In the genomic region with DNA sequence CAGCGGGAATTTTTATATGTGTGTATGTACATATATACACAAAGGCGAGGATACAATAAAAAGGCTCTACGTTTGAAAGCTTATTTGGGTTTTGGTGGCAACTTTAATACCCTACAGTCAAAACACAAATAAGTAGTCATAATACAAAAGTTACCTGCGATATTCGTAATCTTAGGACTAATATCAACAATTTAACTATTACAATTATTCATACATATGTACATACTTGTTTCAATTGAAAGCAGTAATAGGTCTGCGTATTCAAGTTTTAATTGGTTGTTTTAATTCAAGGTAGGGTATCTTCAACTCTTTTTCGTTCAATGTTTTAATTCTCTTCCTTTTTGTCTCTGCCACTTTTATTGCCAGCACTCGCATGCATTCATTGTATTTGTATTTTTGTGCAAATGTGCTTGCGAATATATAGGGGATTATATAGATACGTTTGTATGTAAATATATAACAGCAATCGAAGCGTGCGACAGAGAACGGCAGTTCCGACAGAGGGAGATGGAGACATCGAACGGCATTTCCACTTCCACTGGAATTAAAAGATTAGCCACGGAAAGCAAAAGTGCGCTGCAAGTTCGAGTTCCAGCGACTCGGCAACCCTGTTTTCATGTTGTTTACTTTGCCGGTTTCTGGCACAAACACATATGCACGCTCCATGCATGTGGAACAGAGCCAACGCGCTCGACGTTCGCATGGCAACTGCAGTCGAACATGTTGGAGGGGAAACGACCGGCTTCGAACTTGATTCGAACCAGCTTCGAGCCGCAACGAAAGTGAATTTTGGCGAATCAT, we compare ENCODE assay signal across 1 fruit fly cellular context.
TF ChIP-seq lines count a peak whose summit lies in the region.

No protein-coding gene starts in this region.

TF ChIP-seq in whole organism, embryonic, 481 proteins besides CTCF, POLR2A, EP300 and RAD21 (continued from another document and continues in another):
- peak; percentile 67 for TF ChIP-seq Jarid2 (GFP tag; optimal IDR thresholded peaks at IDR 0.05; lab: Kevin White, UChicago)
- no peak for TF ChIP-seq C15 (GFP tag; IDR thresholded peaks at IDR 0.05; lab: Robert Waterston, UW)
- TF ChIP-seq Trl (optimal IDR thresholded peaks at IDR 0.05; lab: Kevin White, UChicago): no peak
- TF ChIP-seq Trl (GFP tag; optimal IDR thresholded peaks at IDR 0.05; lab: Kevin White, UChicago): peak; percentile 8
- TF ChIP-seq MBD-R2 (GFP tag; IDR thresholded peaks at IDR 0.05; lab: Robert Waterston, UW): peak; percentile 17; the same call in 1 of the 2 replicates
- no peak for TF ChIP-seq TFAM (GFP tag; optimal IDR thresholded peaks at IDR 0.05; lab: Kevin White, UChicago)
- peak; percentile 37 for TF ChIP-seq Nf-YB (GFP tag; optimal IDR thresholded peaks at IDR 0.05; lab: Kevin White, UChicago)
- peak; percentile 2 for TF ChIP-seq CG2116 (GFP tag; optimal IDR thresholded peaks at IDR 0.05; lab: Kevin White, UChicago)
- TF ChIP-seq Rfx (GFP tag; IDR thresholded peaks at IDR 0.05; lab: Robert Waterston, UW): peak; percentile 65
- peak; percentile 73 for TF ChIP-seq Drgx (GFP tag; IDR thresholded peaks at IDR 0.05; lab: Robert Waterston, UW)
- TF ChIP-seq Oaz (GFP tag; IDR thresholded peaks at IDR 0.05; lab: Robert Waterston, UW): no peak
- TF ChIP-seq bbx (GFP tag; IDR thresholded peaks at IDR 0.05; lab: Robert Waterston, UW; ENCODE audit: partially characterized antibody): 0 out of 2 replicates have a peak, but pooled peaks have one; percentile 19
- TF ChIP-seq Bgb (GFP tag; IDR thresholded peaks at IDR 0.05; lab: Robert Waterston, UW; ENCODE audit: partially characterized antibody): no peak
- TF ChIP-seq fru (optimal IDR thresholded peaks at IDR 0.05; lab: Kevin White, UChicago): no peak
- no peak for TF ChIP-seq CG4282 (GFP tag; optimal IDR thresholded peaks at IDR 0.05; lab: Kevin White, UChicago)
- no peak for TF ChIP-seq bigmax (GFP tag; optimal IDR thresholded peaks at IDR 0.05; lab: Kevin White, UChicago)
- TF ChIP-seq CG6254 (GFP tag; optimal IDR thresholded peaks at IDR 0.05; lab: Kevin White, UChicago): peak; percentile 61
- TF ChIP-seq CG3995 (GFP tag; optimal IDR thresholded peaks at IDR 0.05; lab: Kevin White, UChicago): no peak
- no peak for TF ChIP-seq zfh2 (GFP tag; optimal IDR thresholded peaks at IDR 0.05; lab: Kevin White, UChicago)
- TF ChIP-seq slbo (GFP tag; IDR thresholded peaks at IDR 0.05; lab: Robert Waterston, UW): peak; percentile 57
- no peak for TF ChIP-seq insv (GFP tag; optimal IDR thresholded peaks at IDR 0.05; lab: Kevin White, UChicago)
- no peak for TF ChIP-seq CG32767 (GFP tag; IDR thresholded peaks at IDR 0.05; lab: Robert Waterston, UW)
- no peak for TF ChIP-seq CG8281 (tag; optimal IDR thresholded peaks at IDR 0.05; lab: Kevin White, UChicago)
- TF ChIP-seq Atf3 (GFP tag; optimal IDR thresholded peaks at IDR 0.05; lab: Kevin White, UChicago): no peak
- no peak for TF ChIP-seq Hmx (GFP tag; optimal IDR thresholded peaks at IDR 0.05; lab: Kevin White, UChicago)
- TF ChIP-seq CG10462 (GFP tag; optimal IDR thresholded peaks at IDR 0.05; lab: Kevin White, UChicago): peak; percentile 13
- TF ChIP-seq CG8765 (GFP tag; IDR thresholded peaks at IDR 0.05; lab: Robert Waterston, UW): no peak
- TF ChIP-seq scrt (GFP tag; optimal IDR thresholded peaks at IDR 0.05; lab: Kevin White, UChicago): no peak
- TF ChIP-seq lmd (GFP tag; IDR thresholded peaks at IDR 0.05; lab: Robert Waterston, UW): no peak
- TF ChIP-seq HLH3B (GFP tag; IDR thresholded peaks at IDR 0.05; lab: Robert Waterston, UW): peak; percentile 26; the same call in 1 of the 2 replicates
- no peak for TF ChIP-seq CG6654 (GFP tag; optimal IDR thresholded peaks at IDR 0.05; lab: Kevin White, UChicago)
- TF ChIP-seq CG30020 (tag; optimal IDR thresholded peaks at IDR 0.05; lab: Kevin White, UChicago): no peak
- TF ChIP-seq zfh1 (GFP tag; IDR thresholded peaks at IDR 0.05; lab: Robert Waterston, UW): peak; percentile 71; the same call in 2 of the 3 replicates
- TF ChIP-seq Stat92E (GFP tag; optimal IDR thresholded peaks at IDR 0.05; lab: Kevin White, UChicago): no peak
- no peak for TF ChIP-seq tx (GFP tag; optimal IDR thresholded peaks at IDR 0.05; lab: Kevin White, UChicago)
- peak; percentile 38 for TF ChIP-seq CG3847 (GFP tag; IDR thresholded peaks at IDR 0.05; lab: Robert Waterston, UW)
- no peak; the same call in 1 of the 2 replicates for TF ChIP-seq NFAT (GFP tag; IDR thresholded peaks at IDR 0.05; lab: Robert Waterston, UW)
- peak; percentile 37; the same call in 1 of the 2 replicates for TF ChIP-seq dati (GFP tag; IDR thresholded peaks at IDR 0.05; lab: Robert Waterston, UW)
- TF ChIP-seq CG30403 (GFP tag; optimal IDR thresholded peaks at IDR 0.05; lab: Kevin White, UChicago): peak; percentile 56
- peak; percentile 24 for TF ChIP-seq CG15514 (GFP tag; optimal IDR thresholded peaks at IDR 0.05; lab: Kevin White, UChicago)
- peak; percentile 39 for TF ChIP-seq grau (tag; optimal IDR thresholded peaks at IDR 0.05; lab: Kevin White, UChicago)
- peak; percentile 16 for TF ChIP-seq Fer3 (tag; optimal IDR thresholded peaks at IDR 0.05; lab: Kevin White, UChicago)
- no peak for TF ChIP-seq CG10543 (GFP tag; optimal IDR thresholded peaks at IDR 0.05; lab: Kevin White, UChicago)
- no peak for TF ChIP-seq CG43689 (GFP tag; IDR thresholded peaks at IDR 0.05; lab: Robert Waterston, UW)
- TF ChIP-seq ab (GFP tag; optimal IDR thresholded peaks at IDR 0.05; lab: Kevin White, UChicago): no peak
- TF ChIP-seq CG3838 (GFP tag; optimal IDR thresholded peaks at IDR 0.05; lab: Kevin White, UChicago): no peak
- TF ChIP-seq nerfin-1 (tag; optimal IDR thresholded peaks at IDR 0.05; lab: Kevin White, UChicago): peak; percentile 41
- 0 out of 2 replicates have a peak, but pooled peaks have one; percentile 8 for TF ChIP-seq CG42726 (GFP tag; IDR thresholded peaks at IDR 0.05; lab: Robert Waterston, UW; ENCODE audit: partially characterized antibody)
- peak; percentile 69 for TF ChIP-seq ken (GFP tag; IDR thresholded peaks at IDR 0.05; lab: Robert Waterston, UW)
- TF ChIP-seq org-1 (GFP tag; optimal IDR thresholded peaks at IDR 0.05; lab: Kevin White, UChicago): no peak
- TF ChIP-seq CG12155 (GFP tag; optimal IDR thresholded peaks at IDR 0.05; lab: Kevin White, UChicago): peak; percentile 5
- no peak for TF ChIP-seq Scr (GFP tag; IDR thresholded peaks at IDR 0.05; lab: Robert Waterston, UW; ENCODE audit: partially characterized antibody)
- peak; percentile 53 for TF ChIP-seq PHDP (tag; optimal IDR thresholded peaks at IDR 0.05; lab: Kevin White, UChicago)
- TF ChIP-seq Hr78 (GFP tag; optimal IDR thresholded peaks at IDR 0.05; lab: Kevin White, UChicago): no peak
- TF ChIP-seq CG10366 (GFP tag; IDR thresholded peaks at IDR 0.05; lab: Robert Waterston, UW): peak; percentile 58
- no peak for TF ChIP-seq cato (GFP tag; optimal IDR thresholded peaks at IDR 0.05; lab: Kevin White, UChicago; ENCODE audit: borderline replicate concordance)
- TF ChIP-seq croc (GFP tag; conservative IDR thresholded peaks at IDR 0.05; lab: Robert Waterston, UW): peak; percentile 25; the same call in 2 of the 3 replicates
- TF ChIP-seq CG9437 (GFP tag; optimal IDR thresholded peaks at IDR 0.05; lab: Kevin White, UChicago): peak; percentile 27
- TF ChIP-seq otp (GFP tag; IDR thresholded peaks at IDR 0.05; lab: Robert Waterston, UW): peak; percentile 17; the same call in 1 of the 3 replicates
- peak; percentile 30; the same call in 1 of the 2 replicates for TF ChIP-seq CG32532 (GFP tag; IDR thresholded peaks at IDR 0.05; lab: Robert Waterston, UW)
- peak; percentile 11 for TF ChIP-seq pros (GFP tag; optimal IDR thresholded peaks at IDR 0.05; lab: Kevin White, UChicago)
- TF ChIP-seq CG34422 (GFP tag; IDR thresholded peaks at IDR 0.05; lab: Robert Waterston, UW): peak; percentile 71; the same call in 2 of the 3 replicates
- peak; percentile 14 for TF ChIP-seq trem (tag; optimal IDR thresholded peaks at IDR 0.05; lab: Kevin White, UChicago)
- no peak for TF ChIP-seq pfk (GFP tag; optimal IDR thresholded peaks at IDR 0.05; lab: Kevin White, UChicago)
- TF ChIP-seq chn (GFP tag; optimal IDR thresholded peaks at IDR 0.05; lab: Kevin White, UChicago): peak; percentile 30
- no peak for TF ChIP-seq nerfin-2 (GFP tag; IDR thresholded peaks at IDR 0.05; lab: Robert Waterston, UW; ENCODE audit: partially characterized antibody)
- TF ChIP-seq H2.0 (GFP tag; IDR thresholded peaks at IDR 0.05; lab: Robert Waterston, UW): peak; percentile 43; the same call in 1 of the 2 replicates
- TF ChIP-seq ham (GFP tag; IDR thresholded peaks at IDR 0.05; lab: Robert Waterston, UW): no peak
- no peak for TF ChIP-seq jigr1 (GFP tag; IDR thresholded peaks at IDR 0.05; lab: Robert Waterston, UW)
- TF ChIP-seq sima (GFP tag; optimal IDR thresholded peaks at IDR 0.05; lab: Kevin White, UChicago): no peak
- TF ChIP-seq MTF-1 (GFP tag; optimal IDR thresholded peaks at IDR 0.05; lab: Kevin White, UChicago; ENCODE audit: borderline replicate concordance): peak; percentile 35
- peak; percentile 42 for TF ChIP-seq CG8290 (GFP tag; optimal IDR thresholded peaks at IDR 0.05; lab: Kevin White, UChicago)
- peak in 1 of 2 experiments; percentile 76 for TF ChIP-seq CG8290 (tag; optimal IDR thresholded peaks at IDR 0.05; lab: Kevin White, UChicago)
- TF ChIP-seq Dbx (GFP tag; IDR thresholded peaks at IDR 0.05; lab: Robert Waterston, UW): no peak
- peak; percentile 33 for TF ChIP-seq Nf-YC (tag; optimal IDR thresholded peaks at IDR 0.05; lab: Kevin White, UChicago)
- TF ChIP-seq Fer1 (GFP tag; optimal IDR thresholded peaks at IDR 0.05; lab: Kevin White, UChicago): peak; percentile 30
- peak; percentile 48 for TF ChIP-seq CG2120 (GFP tag; optimal IDR thresholded peaks at IDR 0.05; lab: Kevin White, UChicago)
- TF ChIP-seq CG10209 (GFP tag; optimal IDR thresholded peaks at IDR 0.05; lab: Kevin White, UChicago): no peak
- TF ChIP-seq CG3281 (GFP tag; optimal IDR thresholded peaks at IDR 0.05; lab: Kevin White, UChicago): peak; percentile 27
- no peak for TF ChIP-seq jumu (GFP tag; optimal IDR thresholded peaks at IDR 0.05; lab: Kevin White, UChicago)
- peak; percentile 36 for TF ChIP-seq phol (tag; optimal IDR thresholded peaks at IDR 0.05; lab: Kevin White, UChicago)
- TF ChIP-seq kay (GFP tag; optimal IDR thresholded peaks at IDR 0.05; lab: Kevin White, UChicago): no peak
- peak; percentile 54 for TF ChIP-seq lilli (GFP tag; optimal IDR thresholded peaks at IDR 0.05; lab: Kevin White, UChicago)
- peak; percentile 44 for TF ChIP-seq CG2875 (GFP tag; optimal IDR thresholded peaks at IDR 0.05; lab: Kevin White, UChicago)
- TF ChIP-seq Hmr (GFP tag; optimal IDR thresholded peaks at IDR 0.05; lab: Kevin White, UChicago): no peak
- TF ChIP-seq BEAF-32 (GFP tag; optimal IDR thresholded peaks at IDR 0.05; lab: Kevin White, UChicago): no peak
- TF ChIP-seq mld (GFP tag; IDR thresholded peaks at IDR 0.05; lab: Robert Waterston, UW; ENCODE audit: partially characterized antibody): 0 out of 3 replicates have a peak, but pooled peaks have one; percentile 36
- TF ChIP-seq sna (GFP tag; IDR thresholded peaks at IDR 0.05; lab: Robert Waterston, UW; ENCODE audit: partially characterized antibody): peak; percentile 56
- TF ChIP-seq Dip2 (GFP tag; IDR thresholded peaks at IDR 0.05; lab: Robert Waterston, UW): no peak
- peak; percentile 15 for TF ChIP-seq kah (GFP tag; optimal IDR thresholded peaks at IDR 0.05; lab: Kevin White, UChicago)
- no peak for TF ChIP-seq peb (GFP tag; IDR thresholded peaks at IDR 0.05; lab: Robert Waterston, UW)
- TF ChIP-seq sim (GFP tag; IDR thresholded peaks at IDR 0.05; lab: Robert Waterston, UW): 0 out of 2 replicates have a peak, but pooled peaks have one; percentile 31
- no peak for TF ChIP-seq abd-A (tag; optimal IDR thresholded peaks at IDR 0.05; lab: Kevin White, UChicago)
- TF ChIP-seq p53 (GFP tag; optimal IDR thresholded peaks at IDR 0.05; lab: Kevin White, UChicago): no peak
- TF ChIP-seq gcm (GFP tag; optimal IDR thresholded peaks at IDR 0.05; lab: Kevin White, UChicago): peak; percentile 57
- TF ChIP-seq CG7271 (tag; optimal IDR thresholded peaks at IDR 0.05; lab: Kevin White, UChicago): no peak
- no peak for TF ChIP-seq CG15073 (GFP tag; optimal IDR thresholded peaks at IDR 0.05; lab: Kevin White, UChicago)
- peak; percentile 52 for TF ChIP-seq CG12236 (GFP tag; optimal IDR thresholded peaks at IDR 0.05; lab: Kevin White, UChicago)
- TF ChIP-seq hb (GFP tag; IDR thresholded peaks at IDR 0.05; lab: Robert Waterston, UW; ENCODE audit: partially characterized antibody): no peak
- TF ChIP-seq corto (GFP tag; optimal IDR thresholded peaks at IDR 0.05; lab: Kevin White, UChicago): peak; percentile 37
- TF ChIP-seq CG6791 (GFP tag; IDR thresholded peaks at IDR 0.05; lab: Robert Waterston, UW; ENCODE audit: partially characterized antibody): peak; percentile 20; the same call in 1 of the 3 replicates
- peak; percentile 30 for TF ChIP-seq CG8944 (GFP tag; optimal IDR thresholded peaks at IDR 0.05; lab: Kevin White, UChicago)
- TF ChIP-seq Myb (GFP tag; optimal IDR thresholded peaks at IDR 0.05; lab: Kevin White, UChicago): peak; percentile 16
- TF ChIP-seq CG18262 (tag; optimal IDR thresholded peaks at IDR 0.05; lab: Kevin White, UChicago): peak; percentile 32
- TF ChIP-seq grn (GFP tag; optimal IDR thresholded peaks at IDR 0.05; lab: Kevin White, UChicago): no peak
- TF ChIP-seq caup (GFP tag; optimal IDR thresholded peaks at IDR 0.05; lab: Kevin White, UChicago; ENCODE audit: severe bottlenecking): peak; percentile 59
- peak; percentile 37 for TF ChIP-seq Hsf (GFP tag; optimal IDR thresholded peaks at IDR 0.05; lab: Kevin White, UChicago)
- TF ChIP-seq CG14667 (GFP tag; IDR thresholded peaks at IDR 0.05; lab: Robert Waterston, UW): no peak
- TF ChIP-seq tll (GFP tag; optimal IDR thresholded peaks at IDR 0.05; lab: Kevin White, UChicago): no peak
- peak; percentile 24 for TF ChIP-seq Abd-B (GFP tag; optimal IDR thresholded peaks at IDR 0.05; lab: Kevin White, UChicago)
- no peak for TF ChIP-seq Dek (tag; optimal IDR thresholded peaks at IDR 0.05; lab: Kevin White, UChicago)
- peak; percentile 32 for TF ChIP-seq maf-S (GFP tag; optimal IDR thresholded peaks at IDR 0.05; lab: Kevin White, UChicago)
- TF ChIP-seq Hand (GFP tag; optimal IDR thresholded peaks at IDR 0.05; lab: Kevin White, UChicago): no peak
- TF ChIP-seq dmrt11E (tag; optimal IDR thresholded peaks at IDR 0.05; lab: Kevin White, UChicago): peak; percentile 50
- TF ChIP-seq chif (GFP tag; optimal IDR thresholded peaks at IDR 0.05; lab: Kevin White, UChicago): peak; percentile 16 to 70
- TF ChIP-seq NC2α (GFP tag; optimal IDR thresholded peaks at IDR 0.05; lab: Kevin White, UChicago): no peak
- TF ChIP-seq Antp (GFP tag; optimal IDR thresholded peaks at IDR 0.05; lab: Kevin White, UChicago): peak; percentile 54
- TF ChIP-seq sens-2 (GFP tag; IDR thresholded peaks at IDR 0.05; lab: Robert Waterston, UW): peak; percentile 44; the same call in 1 of the 2 replicates
- peak; percentile 26 for TF ChIP-seq HLH54F (GFP tag; optimal IDR thresholded peaks at IDR 0.05; lab: Kevin White, UChicago)
